Worm (Caenorhabditis elegans) whole organism, young adult: Measurements from ENCODE around the gene bgal-1.

Source experiments
- C06A6.2 ChIP-seq: fragments of 200-800 bp; sonication (Bioruptor generic); conservative IDR thresholded peaks from 2 replicates; pipeline ENCODE4 v1.3.6; 2022; ENCODE audit warnings: missing genetic modification characterization, missing compliant biosample characterization
- D2030.7 ChIP-seq: fragments of 200-800 bp; sonication (Bioruptor generic); IDR thresholded peaks from 2 replicates; pipeline ENCODE4 v1.3.6; 2022; ENCODE audit warnings: missing genetic modification reagents, missing genetic modification characterization, missing compliant biosample characterization
- F22D6.2 ChIP-seq: sonication (generic microtip); optimal IDR thresholded peaks from 2 replicates; lab custom pipeline; 2016; ENCODE audit warnings: mild to moderate bottlenecking, missing genetic modification characterization, missing compliant biosample characterization
- F57C9.4 ChIP-seq: sonication (generic microtip); optimal IDR thresholded peaks from 2 replicates; lab custom pipeline; 2017; ENCODE audit warnings: mild to moderate bottlenecking, missing genetic modification characterization, missing compliant biosample characterization
- K11D2.4 ChIP-seq: fragments of 200-800 bp; sonication (Bioruptor generic); IDR thresholded peaks from 2 replicates; pipeline ENCODE4 v1.3.6; 2022; ENCODE audit warnings: missing genetic modification reagents, missing genetic modification characterization, missing compliant biosample characterization
- K12H6.12 ChIP-seq: fragments of 200-800 bp; sonication (Bioruptor generic); optimal IDR thresholded peaks from 2 replicates; lab custom pipeline; 2018; ENCODE audit warnings: mild to moderate bottlenecking, missing genetic modification characterization, missing compliant biosample characterization
- Y53G8AR.9 ChIP-seq: fragments of 200-800 bp; sonication (Bioruptor generic); conservative IDR thresholded peaks from 2 replicates; pipeline ENCODE4 v1.3.6; 2022; ENCODE audit warnings: missing genetic modification reagents, missing genetic modification characterization, missing compliant biosample characterization
- Y56A3A.18 ChIP-seq: fragments of 200-800 bp; sonication (Bioruptor generic); IDR thresholded peaks from 2 replicates; pipeline ENCODE4 v1.3.6; 2022; ENCODE audit warnings: missing genetic modification reagents, missing genetic modification characterization, missing compliant biosample characterization
- Y67H2A.10 ChIP-seq: fragments of 200-800 bp; sonication (Bioruptor generic); conservative IDR thresholded peaks from 2 replicates; pipeline ENCODE4 v1.3.6; 2022; ENCODE audit warnings: missing genetic modification reagents, missing genetic modification characterization, missing compliant biosample characterization
- attf-5 ChIP-seq: fragments of 200-800 bp; sonication (Bioruptor generic); optimal IDR thresholded peaks from 2 replicates; lab custom pipeline; 2018; ENCODE audit warnings: mild to moderate bottlenecking, missing genetic modification characterization, missing compliant biosample characterization
- ceh-40 ChIP-seq: fragments of 200-800 bp; sonication (Bioruptor generic); IDR thresholded peaks from 2 replicates; pipeline ENCODE4 v1.3.6; 2022; ENCODE audit warnings: missing genetic modification characterization, missing compliant biosample characterization
- ceh-91 ChIP-seq: fragments of 200-800 bp; sonication (Bioruptor generic); IDR thresholded peaks from 2 replicates; pipeline ENCODE4 v1.3.6; 2022; ENCODE audit warnings: missing genetic modification reagents, missing genetic modification characterization, missing compliant biosample characterization
- dpff-1 ChIP-seq: sonication (generic microtip); optimal IDR thresholded peaks from 2 replicates; lab custom pipeline; 2017; ENCODE audit warnings: mild to moderate bottlenecking, missing genetic modification characterization, missing compliant biosample characterization
- egl-18 ChIP-seq: fragments of 200-800 bp; sonication (Bioruptor generic); IDR thresholded peaks from 2 replicates; pipeline ENCODE4 v1.3.6; 2022; ENCODE audit warnings: missing genetic modification reagents, missing genetic modification characterization, missing compliant biosample characterization
- hlh-12 ChIP-seq: sonication (generic microtip); optimal IDR thresholded peaks from 2 replicates; lab custom pipeline; 2016; ENCODE audit warnings: missing genetic modification characterization, missing compliant biosample characterization
- hlh-26 ChIP-seq: fragments of 200-800 bp; sonication (Bioruptor generic); conservative IDR thresholded peaks from 2 replicates; pipeline ENCODE4 v1.3.6; 2022; ENCODE audit warnings: missing genetic modification reagents, missing genetic modification characterization, missing compliant biosample characterization
- hmg-20 ChIP-seq: fragments of 200-800 bp; sonication (Bioruptor generic); IDR thresholded peaks from 2 replicates; pipeline ENCODE4 v1.3.6; 2022; ENCODE audit warnings: missing genetic modification reagents, missing genetic modification characterization, missing compliant biosample characterization
- hrde-1 ChIP-seq: sonication (generic microtip); optimal IDR thresholded peaks from 2 replicates; lab custom pipeline; 2016; ENCODE audit warnings: missing genetic modification characterization, mild to moderate bottlenecking, missing compliant biosample characterization, moderate library complexity, missing genotype, missing genetic modification reagents, borderline replicate concordance
- hsf-1 ChIP-seq: fragments of 200-800 bp; sonication (Bioruptor generic); IDR thresholded peaks from 2 replicates; pipeline ENCODE4 v1.3.6; 2022; ENCODE audit warnings: missing genetic modification reagents, missing genetic modification characterization, missing compliant biosample characterization
- lin-40 ChIP-seq: sonication (generic microtip); optimal IDR thresholded peaks from 2 replicates; lab custom pipeline; 2016; ENCODE audit warnings: missing genetic modification characterization, mild to moderate bottlenecking, missing compliant biosample characterization, missing genotype, missing genetic modification reagents
- lsy-27 ChIP-seq: sonication (generic microtip); optimal IDR thresholded peaks from 2 replicates; lab custom pipeline; 2017; ENCODE audit warnings: missing genetic modification characterization, mild to moderate bottlenecking, missing compliant biosample characterization, antibody characterized with exemption, missing genotype, borderline replicate concordance; ENCODE audit not compliant: insufficient read depth
- mxl-1 ChIP-seq: sonication (generic microtip); optimal IDR thresholded peaks from 2 replicates; lab custom pipeline; 2016; ENCODE audit warnings: missing genetic modification characterization, missing compliant biosample characterization
- nhr-27 ChIP-seq: fragments of 200-800 bp; sonication (Bioruptor generic); optimal IDR thresholded peaks from 2 replicates; lab custom pipeline; 2018; ENCODE audit warnings: mild to moderate bottlenecking, missing genetic modification characterization, moderate library complexity, missing compliant biosample characterization
- rec-8 ChIP-seq, 2 experiments: sonication (generic microtip); optimal IDR thresholded peaks; 2 replicates each; lab custom pipeline; 2016; ENCODE audit warnings: mild to moderate bottlenecking in 2 of 2, missing genetic modification characterization in 2 of 2, missing genetic modification reagents in 2 of 2, missing genotype in 2 of 2, missing biosample characterization in 1 of 2, missing compliant biosample characterization in 1 of 2, moderate library complexity in 1 of 2
- repo-1 ChIP-seq: sonication (generic microtip); optimal IDR thresholded peaks from 2 replicates; lab custom pipeline; 2017; ENCODE audit warnings: mild to moderate bottlenecking, missing genetic modification characterization, missing compliant biosample characterization
- snpc-1.1 ChIP-seq: sonication (generic microtip); optimal IDR thresholded peaks from 2 replicates; lab custom pipeline; 2017; ENCODE audit warnings: missing genetic modification characterization, mild to moderate bottlenecking, missing compliant biosample characterization, antibody characterized with exemption, moderate library complexity, missing genotype, missing genetic modification reagents; ENCODE audit not compliant: insufficient read depth
- snpc-1.3 ChIP-seq: sonication (generic microtip); optimal IDR thresholded peaks from 2 replicates; lab custom pipeline; 2017; ENCODE audit warnings: missing genetic modification characterization, mild to moderate bottlenecking, missing compliant biosample characterization, antibody characterized with exemption, moderate library complexity, missing genotype, missing genetic modification reagents; ENCODE audit not compliant: insufficient read depth
- snpc-3.4 ChIP-seq: sonication (generic microtip); optimal IDR thresholded peaks from 2 replicates; lab custom pipeline; 2017; ENCODE audit warnings: missing genetic modification characterization, mild to moderate bottlenecking, missing compliant biosample characterization, antibody characterized with exemption, moderate library complexity, missing genotype, missing genetic modification reagents
- unc-130 ChIP-seq: sonication (generic microtip); optimal IDR thresholded peaks from 2 replicates; lab custom pipeline; 2016; ENCODE audit warnings: missing genetic modification reagents, missing genetic modification characterization, missing compliant biosample characterization
- ztf-18 ChIP-seq: sonication (generic microtip); optimal IDR thresholded peaks from 2 replicates; lab custom pipeline; 2016; ENCODE audit warnings: missing genotype, mild to moderate bottlenecking, missing genetic modification characterization, missing compliant biosample characterization
- ztf-22 ChIP-seq: fragments of 200-800 bp; sonication (Bioruptor generic); optimal IDR thresholded peaks from 2 replicates; lab custom pipeline; 2018; ENCODE audit warnings: mild to moderate bottlenecking, missing genetic modification characterization, moderate library complexity, missing compliant biosample characterization
- ztf-3 ChIP-seq: fragments of 200-800 bp; sonication (Bioruptor generic); optimal IDR thresholded peaks from 2 replicates; lab custom pipeline; 2018; ENCODE audit warnings: mild to moderate bottlenecking, missing genetic modification characterization, missing compliant biosample characterization
- ztf-6 ChIP-seq: fragments of 200-800 bp; sonication (Bioruptor generic); IDR thresholded peaks from 2 replicates; pipeline ENCODE4 v1.3.6; 2022; ENCODE audit warnings: missing genetic modification reagents, missing genetic modification characterization, missing compliant biosample characterization

The bgal-1 gene

DNA sequence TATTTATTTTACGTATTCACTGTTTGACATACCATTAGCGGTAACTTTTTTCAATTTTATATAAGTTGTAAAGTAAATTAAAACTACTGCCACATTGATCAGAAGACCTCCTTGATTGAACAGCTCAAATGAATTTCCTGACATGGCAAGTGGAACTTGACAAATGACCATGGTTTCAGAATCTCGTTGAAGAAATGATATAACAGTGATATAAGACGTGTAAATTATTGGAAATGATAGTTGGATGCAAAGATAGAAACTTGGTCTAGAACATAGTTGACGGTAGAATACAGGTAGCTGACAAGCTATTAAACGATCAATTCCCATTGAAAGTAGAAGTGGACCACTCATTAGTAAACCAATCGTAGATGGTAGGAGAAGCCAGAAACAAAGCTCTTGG is 26.0 kb upstream of the bgal-1 start:
- TF ChIP-seq ceh-40 (GFP tag; lab: Robert Waterston, UW) (no peak), ztf-22 (GFP tag; lab: Kevin White, UChicago) (no peak), C06A6.2 (GFP tag; lab: Robert Waterston, UW) (no peak), attf-5 (GFP tag; lab: Kevin White, UChicago) (no peak), snpc-1.1 (tag; lab: Kevin White, UChicago) (no peak), unc-130 (GFP tag; lab: Kevin White, UChicago) (no peak), F22D6.2 (tag; lab: Kevin White, UChicago) (no peak)
- TF ChIP-seq, all 124 proteins: peak for 0

DNA sequence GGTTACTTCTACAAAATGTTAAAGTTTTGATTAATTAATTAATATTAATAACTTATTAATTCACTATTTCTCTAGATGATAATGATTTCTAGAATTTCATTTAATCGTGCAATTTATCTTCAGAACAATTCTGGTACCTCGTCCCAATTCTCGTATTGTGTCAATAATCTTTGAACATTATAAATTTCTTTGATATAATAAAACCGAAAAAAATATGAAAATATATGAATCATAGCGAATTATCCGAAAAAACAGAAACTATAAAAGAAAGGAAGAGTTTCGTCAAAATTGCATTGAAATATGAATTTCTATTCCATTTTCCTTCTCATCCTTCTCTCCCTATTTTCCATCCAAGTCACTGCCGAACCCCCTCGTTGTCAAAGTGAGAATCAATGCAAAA is 24.9 kb upstream of the bgal-1 start, which contains the start of gene T19B10.12:
Gene T19B10.12, plus strand, starts transcription at position 301 of the 400 bp plus-strand sequence.
- no peak for TF ChIP-seq snpc-3.4 (tag; lab: Kevin White, UChicago)

DNA sequence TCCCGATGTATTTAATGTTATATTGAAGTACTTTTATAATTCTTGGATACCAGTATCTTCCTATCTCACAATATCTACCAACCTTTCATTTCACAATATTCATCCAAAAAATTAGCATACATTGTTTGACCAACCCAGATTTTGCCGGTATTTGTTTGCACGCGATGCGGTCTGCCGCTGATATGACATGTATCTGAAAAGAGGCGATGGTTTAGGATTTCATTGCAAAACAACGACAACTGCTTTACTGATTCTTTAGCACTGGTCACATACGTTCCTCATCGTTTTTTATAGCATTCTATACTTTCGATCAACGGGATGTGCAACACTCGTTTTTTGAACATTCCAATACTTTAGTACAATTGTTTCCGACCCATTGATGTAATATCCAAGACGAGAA is 22.0 kb upstream of the bgal-1 start, which contains the start of gene mam-4:
Gene mam-4, plus strand, starts transcription at position 301 of the 400 bp plus-strand sequence.
- TF ChIP-seq snpc-3.4 (tag; lab: Kevin White, UChicago) (no peak), ztf-18 (tag; lab: Kevin White, UChicago) (no peak), ceh-91 (GFP tag; lab: Robert Waterston, UW) (no peak), hlh-12 (tag; lab: Kevin White, UChicago) (no peak), rec-8 (tag; optimal IDR thresholded peaks at IDR 0.05; lab: Kevin White, UChicago) (no peak), Y67H2A.10 (no peak), snpc-1.3 (tag; lab: Kevin White, UChicago) (no peak), D2030.7 (GFP tag; lab: Robert Waterston, UW) (no peak), egl-18 (GFP tag; lab: Robert Waterston, UW) (no peak), repo-1 (tag; lab: Kevin White, UChicago) (no peak), hsf-1 (GFP tag; lab: Robert Waterston, UW) (no peak), F57C9.4 (no peak)

DNA sequence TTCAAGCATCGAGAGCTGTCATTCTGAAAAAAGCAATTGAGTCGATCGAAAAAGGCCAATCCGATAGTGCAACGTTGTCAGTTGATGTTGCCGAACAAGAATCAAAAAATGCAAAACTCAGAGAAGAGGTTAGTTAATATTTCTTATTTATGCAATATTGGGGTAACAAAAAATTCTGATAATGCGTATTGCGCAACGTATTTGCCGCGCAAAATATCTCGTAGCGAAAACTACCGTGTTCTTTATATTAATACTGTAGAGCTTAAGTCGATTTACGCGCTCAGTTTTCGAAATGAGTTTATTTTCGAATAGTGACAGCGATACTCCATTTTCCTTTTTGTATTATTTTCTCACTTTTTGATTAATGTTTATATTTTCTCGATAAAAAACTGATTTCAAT is 19.2 kb upstream of the bgal-1 start:
- TF ChIP-seq snpc-3.4 (tag; lab: Kevin White, UChicago) (no peak), egl-18 (GFP tag; lab: Robert Waterston, UW) (no peak), K11D2.4 (GFP tag; lab: Robert Waterston, UW) (no peak), dpff-1 (tag; lab: Kevin White, UChicago) (no peak), hrde-1 (no peak), ztf-3 (GFP tag; lab: Kevin White, UChicago) (no peak), ztf-6 (GFP tag; lab: Robert Waterston, UW) (no peak), K12H6.12 (tag; lab: Kevin White, UChicago) (no peak), snpc-1.3 (tag; lab: Kevin White, UChicago) (no peak), hlh-12 (tag; lab: Kevin White, UChicago) (no peak), nhr-27 (tag; lab: Kevin White, UChicago) (no peak), Y53G8AR.9 (no peak), mxl-1 (no peak), lin-40 (tag; lab: Kevin White, UChicago) (no peak), lsy-27 (no peak), F57C9.4 (no peak), Y56A3A.18 (no peak), hlh-26 (GFP tag; lab: Robert Waterston, UW) (no peak), hmg-20 (no peak)
